Worm (Caenorhabditis elegans) whole organism, L4 larva: ENCODE data around the gene F22F7.4.

Experiments used
- D1046.2 ChIP-seq: fragments of 200-800 bp; sonication (Bioruptor generic); IDR thresholded peaks from 2 replicates; pipeline ENCODE4 v1.3.6; 2022; ENCODE audit warnings: missing genetic modification characterization, missing compliant biosample characterization
- F44E2.7 ChIP-seq: fragments of 200-800 bp; sonication (Bioruptor generic); IDR thresholded peaks from 2 replicates; pipeline ENCODE4 v2.1.2; 2022; ENCODE audit warnings: missing genetic modification characterization, missing compliant biosample characterization
- R02D3.7 ChIP-seq: fragments of 150-350 bp; sonication (generic microtip); optimal IDR thresholded peaks from 3 replicates; lab custom pipeline; 2014; ENCODE audit warnings: missing biosample characterization, missing genetic modification characterization
- T26A8.4 ChIP-seq: fragments of 200-800 bp; sonication (Bioruptor generic); IDR thresholded peaks from 2 replicates; pipeline ENCODE4 v1.3.6; 2022; ENCODE audit warnings: missing genetic modification characterization, missing compliant biosample characterization
- Y75B8A.6 ChIP-seq: fragments of 200-800 bp; sonication (Bioruptor generic); IDR thresholded peaks from 2 replicates; pipeline ENCODE4 v1.3.6; 2022; ENCODE audit warnings: missing genetic modification reagents, missing genetic modification characterization, missing compliant biosample characterization
- aha-1 ChIP-seq: fragments of 150-350 bp; peaks from one replicate; lab custom pipeline; 2014; ENCODE audit warnings: missing biosample characterization, missing genetic modification characterization
- ceh-44 ChIP-seq: fragments of 200-800 bp; sonication (Bioruptor generic); IDR thresholded peaks from 2 replicates; pipeline ENCODE4 v1.3.6; 2022; ENCODE audit warnings: missing genetic modification reagents, missing genetic modification characterization, missing compliant biosample characterization
- ces-1 ChIP-seq: fragments of 150-350 bp; sonication (generic microtip); optimal IDR thresholded peaks from 4 replicates; lab custom pipeline; 2014; ENCODE audit warnings: missing biosample characterization, missing genetic modification reagents, missing genetic modification characterization
- cey-2 ChIP-seq: sonication (generic microtip); optimal IDR thresholded peaks from 3 replicates; lab custom pipeline; 2017; ENCODE audit warnings: missing genetic modification characterization, mild to moderate bottlenecking, missing compliant biosample characterization, antibody characterized with exemption, borderline replicate concordance; ENCODE audit not compliant: insufficient read depth
- ctbp-1 ChIP-seq: fragments of 200-800 bp; sonication (Bioruptor generic); IDR thresholded peaks from 2 replicates; pipeline ENCODE4 v1.3.6; 2022; ENCODE audit warnings: missing genetic modification reagents, missing genetic modification characterization, missing compliant biosample characterization
- daf-12 ChIP-seq: fragments of 150-350 bp; optimal IDR thresholded peaks from 2 replicates; lab custom pipeline; 2014; ENCODE audit warnings: missing biosample characterization, missing genetic modification reagents, missing genetic modification characterization
- daf-8 ChIP-seq: fragments of 200-800 bp; sonication (Bioruptor generic); IDR thresholded peaks from 2 replicates; pipeline ENCODE4 v1.3.6; 2022; ENCODE audit warnings: missing genetic modification characterization, missing compliant biosample characterization
- dmd-8 ChIP-seq: fragments of 200-800 bp; sonication (Bioruptor generic); IDR thresholded peaks from 2 replicates; pipeline ENCODE4 v1.3.6; 2022; ENCODE audit warnings: missing genetic modification characterization, missing compliant biosample characterization
- dpl-1 ChIP-seq: fragments of 150-350 bp; optimal IDR thresholded peaks from 2 replicates; lab custom pipeline; 2014; ENCODE audit warnings: missing biosample characterization, missing genetic modification reagents, missing genetic modification characterization
- dve-1 ChIP-seq: sonication (generic microtip); optimal IDR thresholded peaks from 2 replicates; lab custom pipeline; 2017; ENCODE audit warnings: antibody characterized with exemption, mild to moderate bottlenecking, missing genetic modification characterization, missing compliant biosample characterization; ENCODE audit not compliant: insufficient read depth
- egl-43 ChIP-seq: fragments of 200-800 bp; sonication (Bioruptor generic); IDR thresholded peaks from 2 replicates; pipeline ENCODE4 v1.3.6; 2022; ENCODE audit warnings: missing genetic modification reagents, missing genetic modification characterization, missing compliant biosample characterization
- hif-1 ChIP-seq, 2 experiments: sonication (generic microtip); optimal IDR thresholded peaks; 2 replicates each; lab custom pipeline; 2016 to 2017; ENCODE audit warnings: missing compliant biosample characterization in 2 of 2, missing genetic modification characterization in 2 of 2, missing genetic modification reagents in 2 of 2, missing genotype in 2 of 2, mild to moderate bottlenecking in 1 of 2
- hlh-11 ChIP-seq: fragments of 200-800 bp; sonication (Bioruptor generic); optimal IDR thresholded peaks from 2 replicates; lab custom pipeline; 2018; ENCODE audit warnings: mild to moderate bottlenecking, missing genetic modification characterization, missing compliant biosample characterization
- hlh-30 ChIP-seq: sonication (generic microtip); optimal IDR thresholded peaks from 2 replicates; lab custom pipeline; 2017; ENCODE audit warnings: antibody characterized with exemption, mild to moderate bottlenecking, missing genetic modification characterization, missing compliant biosample characterization; ENCODE audit not compliant: insufficient read depth
- hmg-1.1 ChIP-seq: fragments of 200-800 bp; sonication (Bioruptor generic); IDR thresholded peaks from 2 replicates; pipeline ENCODE4 v1.3.6; 2022; ENCODE audit warnings: missing genetic modification reagents, missing genetic modification characterization, missing compliant biosample characterization
- jun-1 ChIP-seq: fragments of 150-350 bp; optimal IDR thresholded peaks from 2 replicates; lab custom pipeline; 2014; ENCODE audit warnings: missing biosample characterization, missing genetic modification reagents, missing genetic modification characterization
- lin-38 ChIP-seq: fragments of 200-800 bp; sonication (Bioruptor generic); IDR thresholded peaks from 2 replicates; pipeline ENCODE4 v1.3.6; 2022; ENCODE audit warnings: missing genetic modification reagents, missing genetic modification characterization, missing compliant biosample characterization
- lin-39 ChIP-seq: fragments of 150-350 bp; optimal IDR thresholded peaks from 2 replicates; lab custom pipeline; 2014; ENCODE audit warnings: missing biosample characterization, missing genetic modification reagents, missing genetic modification characterization
- lir-3 ChIP-seq: sonication (generic microtip); optimal IDR thresholded peaks from 2 replicates; lab custom pipeline; 2016; ENCODE audit warnings: mild to moderate bottlenecking, missing genetic modification characterization, missing compliant biosample characterization
- lsy-2 ChIP-seq, 2 experiments: fragments of 150-350 bp in 1 of 2; sonication (generic microtip) in 1 of 2; optimal IDR thresholded peaks; 2 replicates each; lab custom pipeline; 2014 to 2017; ENCODE audit warnings: missing biosample characterization in 2 of 2, missing genetic modification characterization in 2 of 2
- madf-9 ChIP-seq: fragments of 200-800 bp; sonication (Bioruptor generic); conservative IDR thresholded peaks from 2 replicates; pipeline ENCODE4 v1.3.6; 2022; ENCODE audit warnings: missing genetic modification reagents, missing genetic modification characterization, missing compliant biosample characterization
- mdt-29 ChIP-seq: fragments of 200-800 bp; sonication (Bioruptor generic); IDR thresholded peaks from 2 replicates; pipeline ENCODE4 v1.3.6; 2022; ENCODE audit warnings: missing genetic modification reagents, missing genetic modification characterization, missing compliant biosample characterization
- mep-1 ChIP-seq: fragments of 150-350 bp; sonication (generic microtip); optimal IDR thresholded peaks from 3 replicates; lab custom pipeline; 2014; ENCODE audit warnings: missing biosample characterization, missing genetic modification characterization
- mes-2 ChIP-seq: sonication (generic microtip); optimal IDR thresholded peaks from 2 replicates; lab custom pipeline; 2016; ENCODE audit warnings: missing genotype, mild to moderate bottlenecking, missing genetic modification characterization, missing compliant biosample characterization; ENCODE audit not compliant: poor library complexity, severe bottlenecking
- mxl-2 ChIP-seq: fragments of 200-800 bp; sonication (Bioruptor generic); conservative IDR thresholded peaks from 2 replicates; pipeline ENCODE4 v1.3.6; 2022; ENCODE audit warnings: missing genetic modification reagents, missing genetic modification characterization, missing compliant biosample characterization
- nhr-10 ChIP-seq: fragments of 150-350 bp; optimal IDR thresholded peaks from 2 replicates; lab custom pipeline; 2014; ENCODE audit warnings: missing biosample characterization, missing genetic modification characterization
- nhr-102 ChIP-seq: sonication (generic microtip); optimal IDR thresholded peaks from 2 replicates; lab custom pipeline; 2016; ENCODE audit warnings: mild to moderate bottlenecking, missing genetic modification characterization, moderate library complexity, missing compliant biosample characterization
- nhr-11 ChIP-seq: fragments of 150-350 bp; optimal IDR thresholded peaks from 2 replicates; lab custom pipeline; 2014; ENCODE audit warnings: missing biosample characterization, missing genetic modification characterization
- nhr-237 ChIP-seq: sonication (generic microtip); optimal IDR thresholded peaks from 2 replicates; lab custom pipeline; 2017; ENCODE audit warnings: missing biosample characterization, missing genetic modification characterization
- nhr-48 ChIP-seq: sonication (generic microtip); optimal IDR thresholded peaks from 2 replicates; lab custom pipeline; 2016; ENCODE audit warnings: mild to moderate bottlenecking, missing genetic modification characterization, missing compliant biosample characterization
- nhr-76 ChIP-seq: fragments of 150-350 bp; optimal IDR thresholded peaks from 2 replicates; lab custom pipeline; 2014; ENCODE audit warnings: missing biosample characterization, missing genetic modification characterization
- nhr-77 ChIP-seq: fragments of 150-350 bp; optimal IDR thresholded peaks from 2 replicates; lab custom pipeline; 2014; ENCODE audit warnings: missing biosample characterization, missing genetic modification characterization
- pqm-1 ChIP-seq: sonication (generic microtip); optimal IDR thresholded peaks from 2 replicates; lab custom pipeline; 2017; ENCODE audit warnings: missing biosample characterization, missing genetic modification characterization
- rbr-2 ChIP-seq: sonication (generic microtip); optimal IDR thresholded peaks from 2 replicates; lab custom pipeline; 2016; ENCODE audit warnings: missing genotype, missing genetic modification characterization, missing compliant biosample characterization
- saeg-2 ChIP-seq: fragments of 200-800 bp; sonication (Bioruptor generic); IDR thresholded peaks from 2 replicates; pipeline ENCODE4 v1.3.6; 2022; ENCODE audit warnings: missing genetic modification reagents, missing genetic modification characterization, missing compliant biosample characterization
- set-16 ChIP-seq: fragments of 200-800 bp; sonication (Bioruptor generic); IDR thresholded peaks from 2 replicates; pipeline ENCODE4 v1.3.6; 2022; ENCODE audit warnings: missing genetic modification reagents, missing genetic modification characterization, missing compliant biosample characterization
- snpc-1.2 ChIP-seq: fragments of 200-800 bp; sonication (Bioruptor generic); IDR thresholded peaks from 2 replicates; pipeline ENCODE4 v1.3.6; 2022; ENCODE audit warnings: missing genetic modification reagents, missing genetic modification characterization, missing compliant biosample characterization
- spr-1 ChIP-seq: sonication (generic microtip); optimal IDR thresholded peaks from 2 replicates; lab custom pipeline; 2016; ENCODE audit warnings: mild to moderate bottlenecking, missing genetic modification characterization, missing compliant biosample characterization
- tag-97 ChIP-seq: fragments of 200-800 bp; sonication (Bioruptor generic); IDR thresholded peaks from 2 replicates; pipeline ENCODE4 v1.3.6; 2022; ENCODE audit warnings: missing genetic modification characterization, missing compliant biosample characterization
- unc-62 ChIP-seq, 3 experiments: fragments of 150-350 bp in 1 of 3; sonication (generic microtip); optimal IDR thresholded peaks in 2 of 3; peaks in 1 of 3; 1 replicate in 1 of 3; 2 replicates in 2 of 3; lab custom pipeline; 2014 to 2017; ENCODE audit warnings: missing biosample characterization in 3 of 3, missing genetic modification characterization in 3 of 3, missing genetic modification reagents in 3 of 3, missing genotype in 1 of 3
- vab-7 ChIP-seq: fragments of 200-800 bp; sonication (Bioruptor generic); IDR thresholded peaks from 2 replicates; pipeline ENCODE4 v1.3.6; 2022; ENCODE audit warnings: missing genetic modification reagents, missing genetic modification characterization, missing compliant biosample characterization
- zfp-3 ChIP-seq: fragments of 200-800 bp; sonication (Bioruptor generic); conservative IDR thresholded peaks from 2 replicates; pipeline ENCODE4 v1.3.6; 2022; ENCODE audit warnings: missing genetic modification reagents, missing genetic modification characterization, missing compliant biosample characterization
- zip-11 ChIP-seq: fragments of 200-800 bp; sonication (Bioruptor generic); IDR thresholded peaks from 2 replicates; pipeline ENCODE4 v1.3.6; 2022; ENCODE audit warnings: missing genetic modification characterization, missing compliant biosample characterization
- zip-2 ChIP-seq: fragments of 150-350 bp; optimal IDR thresholded peaks from 2 replicates; lab custom pipeline; 2014; ENCODE audit warnings: missing biosample characterization, missing genetic modification characterization

F22F7.4 gene

ce11 chrV:2135323-2135722, 29.4 kb upstream of the F22F7.4 start (continued):
- TF ChIP-seq saeg-2 (GFP tag; lab: Robert Waterston, UW) (no peak), hif-1 (tag; optimal IDR thresholded peaks at IDR 0.05; lab: Kevin White, UChicago) (peak in 1 of 2 experiments; percentile 7), zip-2 (no peak), dpl-1 (GFP tag; lab: Kevin White, UChicago) (peak; percentile 18), lsy-2 (tag; optimal IDR thresholded peaks at IDR 0.05; lab: Kevin White, UChicago) (peak in 1 of 2 experiments; percentile 13), rbr-2 (tag; lab: Kevin White, UChicago) (no peak), ctbp-1 (GFP tag; lab: Robert Waterston, UW) (peak; percentile 24; the same call in 1 of the 2 replicates), mdt-29 (GFP tag; lab: Robert Waterston, UW) (no peak), hmg-1.1 (GFP tag; lab: Robert Waterston, UW) (peak; percentile 34; the same call in 1 of the 2 replicates), zip-11 (no peak), tag-97 (no peak), hlh-11 (tag; lab: Kevin White, UChicago) (peak; percentile 61), F44E2.7 (no peak), daf-12 (tag; lab: Kevin White, UChicago) (no peak), mxl-2 (GFP tag; lab: Robert Waterston, UW) (no peak), Y75B8A.6 (GFP tag; lab: Robert Waterston, UW) (no peak), set-16 (0 out of 2 replicates have a peak, but pooled peaks have one; percentile 27), ces-1 (GFP tag; lab: Kevin White, UChicago) (no peak), nhr-76 (tag; lab: Kevin White, UChicago) (no peak), ceh-44 (no peak), lin-39 (tag; lab: Kevin White, UChicago) (no peak), spr-1 (no peak), dve-1 (peak; percentile 4), D1046.2 (GFP tag; lab: Robert Waterston, UW) (no peak), snpc-1.2 (GFP tag; lab: Robert Waterston, UW) (no peak), mep-1 (tag; lab: Kevin White, UChicago) (peak; percentile 36), mes-2 (tag; lab: Kevin White, UChicago) (peak; percentile 40), nhr-77 (tag; lab: Kevin White, UChicago) (no peak), hlh-30 (tag; lab: Kevin White, UChicago) (peak; percentile 55), nhr-11 (peak; percentile 69), nhr-237 (tag; lab: Kevin White, UChicago) (no peak), nhr-48 (tag; lab: Kevin White, UChicago) (no peak)

ce11 chrV:2134340-2134739, 28.5 kb upstream of the F22F7.4 start:
- TF ChIP-seq T26A8.4 (GFP tag; lab: Robert Waterston, UW) (no peak), cey-2 (no peak), saeg-2 (GFP tag; lab: Robert Waterston, UW) (no peak), daf-8 (GFP tag; lab: Robert Waterston, UW) (no peak), mep-1 (tag; lab: Kevin White, UChicago) (peak; percentile 7), jun-1 (tag; lab: Kevin White, UChicago) (no peak), nhr-102 (tag; lab: Kevin White, UChicago) (no peak), dmd-8 (GFP tag; lab: Robert Waterston, UW) (no peak), nhr-10 (tag; lab: Kevin White, UChicago) (no peak), unc-62 (GFP tag; optimal IDR thresholded peaks at IDR 0.05 in 1 of 2; lab: Kevin White, UChicago) (peak in 1 of 2 experiments; percentile 14), unc-62 (tag; optimal IDR thresholded peaks at IDR 0.05; lab: Kevin White, UChicago) (no peak), D1046.2 (GFP tag; lab: Robert Waterston, UW) (no peak), madf-9 (GFP tag; lab: Robert Waterston, UW) (no peak), snpc-1.2 (GFP tag; lab: Robert Waterston, UW) (no peak), egl-43 (GFP tag; lab: Robert Waterston, UW) (peak; percentile 20; the same call in 1 of the 2 replicates), hlh-11 (tag; lab: Kevin White, UChicago) (no peak), vab-7 (GFP tag; lab: Robert Waterston, UW) (no peak), ceh-44 (no peak), Y75B8A.6 (GFP tag; lab: Robert Waterston, UW) (no peak), lir-3 (tag; lab: Kevin White, UChicago) (no peak), pqm-1 (tag; lab: Kevin White, UChicago) (no peak), lin-38 (GFP tag; lab: Robert Waterston, UW) (no peak), mes-2 (tag; lab: Kevin White, UChicago) (no peak), hmg-1.1 (GFP tag; lab: Robert Waterston, UW) (no peak), hlh-30 (tag; lab: Kevin White, UChicago) (peak; percentile 62), aha-1 (tag; lab: Kevin White, UChicago) (peak; percentile 78), zfp-3 (no peak), lsy-2 (tag; optimal IDR thresholded peaks at IDR 0.05; lab: Kevin White, UChicago) (peak in 1 of 2 experiments; percentile 26), R02D3.7 (no peak)
